Worm (Caenorhabditis elegans): ENCODE measurements around the gene F46F5.7.
"Not testable (repeated sequence)": the region's sequence is repeated elsewhere in the genome, so short reads cannot be mapped to it uniquely, and the experiment has no call there.

F46F5.7 gene

DNA sequence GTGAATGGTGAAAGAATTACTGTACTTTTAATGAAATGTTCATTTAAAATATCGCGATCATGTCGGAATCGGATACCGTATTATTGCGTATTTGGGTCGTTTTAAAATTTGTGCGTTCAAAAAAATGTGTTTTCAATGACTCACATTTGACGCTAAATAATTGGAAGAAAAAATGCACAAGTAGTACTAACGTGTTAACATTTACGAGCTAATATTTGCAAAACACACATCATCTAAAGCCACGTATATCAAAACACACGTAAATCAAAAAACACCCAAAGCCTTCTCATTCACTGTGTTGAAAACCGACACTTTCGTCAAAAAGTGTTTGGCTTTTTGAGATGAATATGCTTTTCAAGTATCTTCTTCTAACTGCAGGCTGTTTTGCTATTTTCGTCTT, 5.1 kb upstream of the F46F5.7 start, which contains the start of gene F28A10.1:
F28A10.1 (plus strand) TSS at position 301 of the 400 bp plus-strand sequence.
- TF ChIP-seq aptf-3 (GFP tag; IDR thresholded peaks at IDR 0.05) = no peak
- TF ChIP-seq B0035.1 (tag; optimal IDR thresholded peaks at IDR 0.05) = no peak
- no peak for TF ChIP-seq Y56A3A.18 (GFP tag; IDR thresholded peaks at IDR 0.05)
- no peak for TF ChIP-seq lsl-1 (GFP tag; optimal IDR thresholded peaks at IDR 0.05)

DNA sequence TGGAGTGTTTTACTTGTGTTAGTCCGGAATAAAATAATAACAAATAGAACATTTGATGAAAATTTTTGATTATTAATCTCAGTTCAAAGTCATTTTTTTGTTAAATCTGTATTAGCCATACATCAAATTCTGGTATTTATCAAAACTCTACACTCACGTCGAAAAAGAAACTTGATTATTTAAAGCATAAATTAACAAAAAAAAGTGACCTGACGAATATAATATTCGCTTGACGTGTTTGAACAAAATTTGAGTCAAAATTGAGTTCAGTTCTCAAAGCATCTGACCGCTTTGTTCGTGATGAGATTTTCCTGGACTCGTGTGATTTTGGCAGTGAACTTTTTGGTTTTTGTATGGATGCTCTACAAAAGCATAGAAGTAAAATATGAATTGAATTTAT, 3.1 kb upstream of the F46F5.7 start, which contains the start of gene F46F5.10:
F46F5.10 (plus strand) TSS at position 301 of the 400 bp plus-strand sequence.
- TF ChIP-seq madf-10 (tag; optimal IDR thresholded peaks at IDR 0.05) (no peak), rec-8 (tag; optimal IDR thresholded peaks at IDR 0.05) (no peak), K12H6.12 (tag; optimal IDR thresholded peaks at IDR 0.05) (no peak), egl-18 (GFP tag; IDR thresholded peaks at IDR 0.05) (no peak), lsy-27 (tag; optimal IDR thresholded peaks at IDR 0.05; ENCODE audit: borderline replicate concordance, insufficient read depth) (no peak), pha-4 (tag; optimal IDR thresholded peaks at IDR 0.05) (no peak), T07F8.4 (tag; optimal IDR thresholded peaks at IDR 0.05) (no peak), ama-1 (optimal IDR thresholded peaks at IDR 0.05) (no peak), ama-1 (GFP tag; optimal IDR thresholded peaks at IDR 0.05) (no peak), tbx-9 (tag; optimal IDR thresholded peaks at IDR 0.05; ENCODE audit: borderline replicate concordance) (no peak), nfyb-1 (GFP tag; IDR thresholded peaks at IDR 0.05) (no peak), bed-2 (GFP tag; IDR thresholded peaks at IDR 0.05) (no peak), ceh-40 (GFP tag; IDR thresholded peaks at IDR 0.05) (no peak), T26A5.8 (tag; optimal IDR thresholded peaks at IDR 0.05) (no peak), tlf-1 (GFP tag; optimal IDR thresholded peaks at IDR 0.05) (no peak), tbp1 (GFP tag; optimal IDR thresholded peaks at IDR 0.05) (no peak), B0336.3 (GFP tag; IDR thresholded peaks at IDR 0.05) (no peak), hmg-20 (GFP tag; IDR thresholded peaks at IDR 0.05) (no peak), Y53G8AR.9 (GFP tag; conservative IDR thresholded peaks at IDR 0.05) (no peak), die-1 (tag; optimal IDR thresholded peaks at IDR 0.05) (no peak)

DNA sequence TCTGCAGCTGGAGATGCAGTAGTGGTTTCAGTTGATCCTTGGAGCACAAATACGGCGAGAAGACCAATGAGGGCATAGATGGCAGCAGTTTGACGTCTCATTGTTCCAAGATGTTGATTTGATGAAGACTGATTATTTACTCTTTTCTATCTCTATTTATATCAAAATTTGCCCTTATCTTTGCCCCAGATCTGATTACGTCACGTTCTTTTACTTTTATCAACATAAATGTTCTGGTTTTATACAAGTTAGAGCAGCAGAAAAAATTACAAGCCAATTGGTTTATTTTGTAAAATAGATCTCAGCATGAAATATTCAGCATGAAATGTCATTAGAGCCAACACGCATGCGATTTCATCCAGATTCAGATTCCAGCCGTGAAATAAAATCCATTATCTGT, 2.3 kb upstream of the F46F5.7 start, which contains the start of gene msrp-4:
msrp-4 (minus strand) TSS at position 101 of the 400 bp plus-strand sequence.
- TF ChIP-seq ceh-91 (GFP tag; IDR thresholded peaks at IDR 0.05); hrde-1 (tag; optimal IDR thresholded peaks at IDR 0.05; ENCODE audit: borderline replicate concordance); madf-10 (tag; optimal IDR thresholded peaks at IDR 0.05): not testable (repeated sequence)

DNA sequence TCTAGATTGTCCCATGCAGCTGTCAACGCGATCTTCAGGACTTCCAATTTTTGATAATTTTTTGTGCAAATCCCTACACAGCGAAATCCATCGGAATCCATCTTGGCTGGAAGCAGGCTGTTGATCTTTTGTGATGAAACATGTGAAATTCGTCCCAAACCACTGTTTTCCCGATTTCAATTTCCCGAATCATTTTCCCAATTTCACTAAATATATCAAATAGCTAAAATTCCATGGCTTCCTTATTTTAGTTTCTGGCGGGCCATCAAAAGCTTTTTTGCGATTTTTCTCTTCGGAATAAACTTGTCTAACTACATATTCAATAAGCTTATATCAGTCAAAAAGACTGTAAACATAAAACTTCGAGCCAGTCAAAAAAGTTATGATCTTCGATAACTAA, 1.1 kb upstream of the F46F5.7 start, which contains the start of gene F46F5.8:
F46F5.8 (minus strand) TSS at position 101 of the 400 bp plus-strand sequence.
- TF ChIP-seq lin-40 (tag; optimal IDR thresholded peaks at IDR 0.05) (no peak), madf-6 (GFP tag; IDR thresholded peaks at IDR 0.05) (no peak), F37B4.10 (GFP tag; IDR thresholded peaks at IDR 0.05) (no peak), ekl-4 (GFP tag; IDR thresholded peaks at IDR 0.05) (no peak), ets-4 (GFP tag; optimal IDR thresholded peaks at IDR 0.05) (no peak), F55B11.4 (tag; optimal IDR thresholded peaks at IDR 0.05; ENCODE audit: borderline replicate concordance, insufficient read depth) (no peak), bed-1 (GFP tag; IDR thresholded peaks at IDR 0.05) (no peak), dox-1 (GFP tag; IDR thresholded peaks at IDR 0.05) (no peak), T26A5.8 (tag; optimal IDR thresholded peaks at IDR 0.05) (no peak), efl-1 (GFP tag; optimal IDR thresholded peaks at IDR 0.05) (no peak), athp-1 (tag; optimal IDR thresholded peaks at IDR 0.05) (no peak), Y67H2A.10 (GFP tag; conservative IDR thresholded peaks at IDR 0.05) (no peak), akir-1 (GFP tag; optimal IDR thresholded peaks at IDR 0.05) (no peak), ceh-58 (GFP tag; IDR thresholded peaks at IDR 0.05) (no peak)

Data from whole organism, young adult.